Worm (Caenorhabditis elegans) whole organism, late embryonic: ENCODE measurements around the gene spo-11.

Experiments used
- F13H6.1 ChIP-seq: sonication (generic microtip); optimal IDR thresholded peaks from 2 replicates; lab custom pipeline; 2016; ENCODE audit warnings: missing genetic modification characterization, missing compliant biosample characterization
- T23F11.4 ChIP-seq: fragments of 200-800 bp; sonication (Bioruptor generic); optimal IDR thresholded peaks from 2 replicates; lab custom pipeline; 2018; ENCODE audit warnings: mild to moderate bottlenecking, missing genetic modification characterization, missing compliant biosample characterization
- Y22D7AL.16 ChIP-seq: sonication (generic microtip); optimal IDR thresholded peaks from 2 replicates; lab custom pipeline; 2016; ENCODE audit warnings: missing genetic modification characterization, missing compliant biosample characterization
- ceh-14 ChIP-seq: sonication (generic microtip); optimal IDR thresholded peaks from 2 replicates; lab custom pipeline; 2016; ENCODE audit warnings: missing genotype, missing genetic modification characterization, missing compliant biosample characterization
- ceh-30 ChIP-seq: fragments of 150-350 bp; optimal IDR thresholded peaks from 2 replicates; lab custom pipeline; 2014; ENCODE audit warnings: missing biosample characterization, missing genetic modification characterization
- elt-2 ChIP-seq: sonication (generic microtip); optimal IDR thresholded peaks from 2 replicates; lab custom pipeline; 2016; ENCODE audit warnings: missing genetic modification reagents, missing genetic modification characterization, missing compliant biosample characterization
- fkh-6 ChIP-seq: sonication (generic microtip); optimal IDR thresholded peaks from 2 replicates; lab custom pipeline; 2016; ENCODE audit warnings: missing genetic modification characterization, missing compliant biosample characterization
- lin-11 ChIP-seq: fragments of 200-800 bp; sonication (Bioruptor generic); optimal IDR thresholded peaks from 2 replicates; lab custom pipeline; 2018; ENCODE audit warnings: mild to moderate bottlenecking, missing genetic modification characterization, missing compliant biosample characterization
- nhr-11 ChIP-seq: fragments of 150-350 bp; optimal IDR thresholded peaks from 2 replicates; lab custom pipeline; 2014; ENCODE audit warnings: missing biosample characterization, missing genetic modification characterization
- pha-4 ChIP-seq: fragments of 150-350 bp; optimal IDR thresholded peaks from 2 replicates; lab custom pipeline; 2018; ENCODE audit warnings: missing biosample characterization, missing genetic modification reagents, missing genetic modification characterization
- sox-4 ChIP-seq: sonication (generic microtip); optimal IDR thresholded peaks from 2 replicates; lab custom pipeline; 2017; ENCODE audit warnings: mild to moderate bottlenecking, missing genetic modification characterization, inconsistent platforms, missing compliant biosample characterization
- unc-3 ChIP-seq, 2 experiments: fragments of 200-800 bp in 1 of 2; sonication (Bioruptor generic) in 1 of 2; sonication (generic microtip) in 1 of 2; conservative IDR thresholded peaks in 1 of 2; optimal IDR thresholded peaks in 1 of 2; 2 replicates each; pipeline versions ENCODE4 v1.3.6 to Lab custom; 2016 to 2022; ENCODE audit warnings: missing compliant biosample characterization in 2 of 2, missing genetic modification characterization in 2 of 2, missing genetic modification reagents in 1 of 2
- unc-55 ChIP-seq: sonication (generic microtip); optimal IDR thresholded peaks from 2 replicates; lab custom pipeline; 2017; ENCODE audit warnings: missing biosample characterization, missing genetic modification reagents, missing genetic modification characterization
- ztf-16 ChIP-seq: sonication (generic microtip); optimal IDR thresholded peaks from 2 replicates; lab custom pipeline; 2017; ENCODE audit warnings: missing genetic modification characterization, missing compliant biosample characterization

- no peak for TF ChIP-seq ceh-14 (tag; lab: Kevin White, UChicago)
- no peak for TF ChIP-seq sox-4 (tag; lab: Kevin White, UChicago)
- TF ChIP-seq Y22D7AL.16 (tag; lab: Kevin White, UChicago), result no peak
- no peak for TF ChIP-seq fkh-6 (tag; lab: Kevin White, UChicago)
- TF ChIP-seq pha-4, result no peak
- TF ChIP-seq ceh-30 (tag; lab: Kevin White, UChicago), result no peak
- TF ChIP-seq lin-11 (tag; lab: Kevin White, UChicago), result no peak
- TF ChIP-seq unc-3 (GFP tag; conservative IDR thresholded peaks at IDR 0.05; lab: Robert Waterston, UW), result no peak
- TF ChIP-seq unc-3 (tag; optimal IDR thresholded peaks at IDR 0.05; lab: Kevin White, UChicago), result no peak
- TF ChIP-seq F13H6.1 (tag; lab: Kevin White, UChicago), result no peak
- no peak for TF ChIP-seq unc-55
- TF ChIP-seq nhr-11 (tag; lab: Kevin White, UChicago), result no peak
- no peak for TF ChIP-seq elt-2 (tag; lab: Kevin White, UChicago)
- TF ChIP-seq T23F11.4 (GFP tag; lab: Kevin White, UChicago), result no peak
- no peak for TF ChIP-seq ztf-16 (tag; lab: Kevin White, UChicago)
These were observed 31.9 kb upstream of the spo-11 start for ce11 chrIV:11156526-11156925.
